Worm (Caenorhabditis elegans): ENCODE measurements around the gene Y45F10D.14.

DNA sequence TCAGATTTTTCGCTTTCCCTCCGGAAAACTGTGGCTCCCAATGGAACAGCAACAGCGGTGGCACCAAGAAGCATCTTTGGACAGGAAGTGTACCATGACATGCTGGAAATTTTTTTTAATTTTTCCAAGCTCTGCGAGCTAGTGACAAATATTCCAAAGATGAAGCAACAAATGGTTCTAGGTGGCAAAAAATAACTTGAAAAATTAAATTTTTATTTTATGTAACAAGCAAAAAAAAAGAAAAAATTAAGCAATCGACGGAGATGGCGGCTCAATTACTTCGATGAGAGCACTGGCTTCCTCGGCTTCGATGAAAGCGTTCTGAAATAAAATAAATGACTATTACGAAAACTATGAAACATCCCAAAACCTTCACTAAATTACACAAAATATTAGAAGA, 22.1 kb downstream of the Y45F10D.14 start, which contains the start of gene lact-9:
- TF ChIP-seq nhr-12 (tag; optimal IDR thresholded peaks at IDR 0.05): no peak
- TF ChIP-seq nhr-237 (tag; optimal IDR thresholded peaks at IDR 0.05): no peak
- no peak for TF ChIP-seq unc-39 (tag; optimal IDR thresholded peaks at IDR 0.05)
- no peak for TF ChIP-seq fos-1 (tag; optimal IDR thresholded peaks at IDR 0.05)
- TF ChIP-seq elt-3 (tag; optimal IDR thresholded peaks at IDR 0.05): no peak

All from whole organism, L2 larva.